Worm (Caenorhabditis elegans) whole organism, L1 larva: ENCODE measurements around the gene K07H8.11.
A peak's percentile ranks its signal among the peaks of the same experiment; 100 is the strongest.

Experiments
- F16B12.6 ChIP-seq: fragments of 150-350 bp; optimal IDR thresholded peaks from 2 replicates; lab custom pipeline; 2014; ENCODE audit warnings: missing biosample characterization, missing genetic modification characterization
- aha-1 ChIP-seq: fragments of 150-350 bp; optimal IDR thresholded peaks from 2 replicates; lab custom pipeline; 2014; ENCODE audit warnings: missing biosample characterization, missing genetic modification characterization
- aly-2 ChIP-seq: fragments of 150-350 bp; optimal IDR thresholded peaks from 2 replicates; lab custom pipeline; 2014; ENCODE audit warnings: missing biosample characterization, missing genetic modification characterization
- ceh-63 ChIP-seq: fragments of 200-800 bp; sonication (Bioruptor generic); optimal IDR thresholded peaks from 2 replicates; lab custom pipeline; 2018; ENCODE audit warnings: mild to moderate bottlenecking, missing genetic modification characterization, missing compliant biosample characterization
- ceh-8 ChIP-seq: fragments of 200-800 bp; sonication (Bioruptor generic); optimal IDR thresholded peaks from 2 replicates; lab custom pipeline; 2018; ENCODE audit warnings: mild to moderate bottlenecking, missing genetic modification characterization, moderate library complexity, missing compliant biosample characterization
- ceh-82 ChIP-seq, 3 experiments: fragments of 150-350 bp in 1 of 3; sonication (generic microtip) in 2 of 3; optimal IDR thresholded peaks; 2 replicates each; lab custom pipeline; 2014 to 2017; ENCODE audit warnings: missing biosample characterization in 3 of 3, missing genetic modification characterization in 3 of 3
- dpl-1 ChIP-seq, 3 experiments: fragments of 150-350 bp in 2 of 3; sonication (generic microtip) in 1 of 3; optimal IDR thresholded peaks; 2 replicates each; lab custom pipeline; 2014 to 2017; ENCODE audit warnings: missing biosample characterization in 3 of 3, missing genetic modification characterization in 3 of 3, missing genetic modification reagents in 3 of 3
- dsc-1 ChIP-seq: sonication (generic microtip); optimal IDR thresholded peaks from 2 replicates; lab custom pipeline; 2016; ENCODE audit warnings: mild to moderate bottlenecking, missing genetic modification characterization, missing compliant biosample characterization
- efl-1 ChIP-seq, 4 experiments: fragments of 150-350 bp; optimal IDR thresholded peaks in 3 of 4; peaks in 1 of 4; 1 replicate in 1 of 4; 2 replicates in 3 of 4; lab custom pipeline; 2014; ENCODE audit warnings: missing biosample characterization in 2 of 4, missing genetic modification characterization in 2 of 4, missing genetic modification reagents in 2 of 4
- efl-3 ChIP-seq: fragments of 200-800 bp; sonication (Bioruptor generic); optimal IDR thresholded peaks from 2 replicates; lab custom pipeline; 2018; ENCODE audit warnings: mild to moderate bottlenecking, missing genetic modification characterization, missing compliant biosample characterization
- egl-13 ChIP-seq: sonication (generic microtip); optimal IDR thresholded peaks from 2 replicates; lab custom pipeline; 2016; ENCODE audit warnings: missing genotype, missing genetic modification reagents, missing genetic modification characterization, missing compliant biosample characterization
- fos-1 ChIP-seq: fragments of 150-350 bp; optimal IDR thresholded peaks from 2 replicates; lab custom pipeline; 2014; ENCODE audit warnings: missing biosample characterization, missing genetic modification characterization
- grh-1 ChIP-seq: fragments of 200-800 bp; sonication (Bioruptor generic); IDR thresholded peaks from 2 replicates; pipeline ENCODE4 v1.3.6; 2022; ENCODE audit warnings: missing genetic modification reagents, missing genetic modification characterization, missing compliant biosample characterization
- hpl-2 ChIP-seq: fragments of 150-350 bp; optimal IDR thresholded peaks from 2 replicates; lab custom pipeline; 2014; ENCODE audit warnings: missing biosample characterization, missing genetic modification reagents, missing genetic modification characterization
- jun-1 ChIP-seq: fragments of 150-350 bp; optimal IDR thresholded peaks from 2 replicates; lab custom pipeline; 2014; ENCODE audit warnings: missing biosample characterization, missing genetic modification reagents, missing genetic modification characterization
- lin-13 ChIP-seq: fragments of 150-350 bp; optimal IDR thresholded peaks from 2 replicates; lab custom pipeline; 2014; ENCODE audit warnings: missing biosample characterization, missing genetic modification reagents, missing genetic modification characterization
- lin-15B ChIP-seq: fragments of 150-350 bp; sonication (generic microtip); optimal IDR thresholded peaks from 3 replicates; lab custom pipeline; 2014; ENCODE audit warnings: missing biosample characterization, missing genetic modification characterization
- lin-39 ChIP-seq: fragments of 150-350 bp; optimal IDR thresholded peaks from 2 replicates; lab custom pipeline; 2014; ENCODE audit warnings: missing biosample characterization, missing genetic modification reagents, missing genetic modification characterization
- lir-3 ChIP-seq: sonication (generic microtip); optimal IDR thresholded peaks from 2 replicates; lab custom pipeline; 2016; ENCODE audit warnings: mild to moderate bottlenecking, missing genetic modification characterization, moderate library complexity, missing compliant biosample characterization; ENCODE audit not compliant: poor library complexity
- mab-9 ChIP-seq: fragments of 200-800 bp; sonication (Bioruptor generic); IDR thresholded peaks from 2 replicates; pipeline ENCODE4 v1.3.6; 2022; ENCODE audit warnings: missing genetic modification reagents, missing genetic modification characterization, missing compliant biosample characterization
- nhr-19 ChIP-seq: fragments of 200-800 bp; sonication (Bioruptor generic); conservative IDR thresholded peaks from 2 replicates; pipeline ENCODE4 v1.3.6; 2022; ENCODE audit warnings: missing genetic modification characterization, missing compliant biosample characterization
- nhr-237 ChIP-seq: fragments of 150-350 bp; optimal IDR thresholded peaks from 2 replicates; lab custom pipeline; 2014; ENCODE audit warnings: missing biosample characterization, missing genetic modification characterization
- nhr-47 ChIP-seq: sonication (generic microtip); optimal IDR thresholded peaks from 2 replicates; lab custom pipeline; 2016; ENCODE audit warnings: mild to moderate bottlenecking, missing genetic modification characterization, moderate library complexity, missing compliant biosample characterization
- nhr-85 ChIP-seq: sonication (generic microtip); peaks from one replicate; lab custom pipeline; 2016; ENCODE audit warnings: missing genetic modification characterization, inconsistent platforms, missing compliant biosample characterization
- nhr-90 ChIP-seq: sonication (generic microtip); optimal IDR thresholded peaks from 2 replicates; lab custom pipeline; 2016; ENCODE audit warnings: mild to moderate bottlenecking, missing genetic modification characterization, missing compliant biosample characterization; ENCODE audit not compliant: poor library complexity
- pax-3 ChIP-seq: fragments of 200-800 bp; sonication (Bioruptor generic); optimal IDR thresholded peaks from 2 replicates; lab custom pipeline; 2018; ENCODE audit warnings: mild to moderate bottlenecking, missing genetic modification characterization, moderate library complexity, missing compliant biosample characterization
- rnt-1 ChIP-seq: sonication (generic microtip); optimal IDR thresholded peaks from 2 replicates; lab custom pipeline; 2016; ENCODE audit warnings: mild to moderate bottlenecking, missing genetic modification characterization, moderate library complexity, missing compliant biosample characterization
- skn-1 ChIP-seq: fragments of 150-350 bp; optimal IDR thresholded peaks from 2 replicates; lab custom pipeline; 2014; ENCODE audit warnings: missing biosample characterization, missing genetic modification characterization
- snpc-4 ChIP-seq: fragments of 150-350 bp; optimal IDR thresholded peaks from 2 replicates; lab custom pipeline; 2014; ENCODE audit warnings: missing biosample characterization, missing genetic modification characterization
- snu-23 ChIP-seq: sonication (generic microtip); optimal IDR thresholded peaks from 2 replicates; lab custom pipeline; 2016; ENCODE audit warnings: missing genetic modification characterization, missing compliant biosample characterization
- sox-4 ChIP-seq: sonication (generic microtip); optimal IDR thresholded peaks from 2 replicates; lab custom pipeline; 2016; ENCODE audit warnings: missing genetic modification characterization, missing compliant biosample characterization
- sup-37 ChIP-seq: fragments of 200-800 bp; sonication (Bioruptor generic); optimal IDR thresholded peaks from 2 replicates; lab custom pipeline; 2018; ENCODE audit warnings: mild to moderate bottlenecking, missing genetic modification characterization, missing compliant biosample characterization
- tbx-2 ChIP-seq: sonication (generic microtip); optimal IDR thresholded peaks from 2 replicates; lab custom pipeline; 2016; ENCODE audit warnings: missing genetic modification characterization, missing compliant biosample characterization
- unc-30 ChIP-seq: sonication (generic microtip); optimal IDR thresholded peaks from 2 replicates; lab custom pipeline; 2017; ENCODE audit warnings: missing biosample characterization, missing genetic modification characterization
- unc-62 ChIP-seq: fragments of 150-350 bp; optimal IDR thresholded peaks from 2 replicates; lab custom pipeline; 2014; ENCODE audit warnings: missing biosample characterization, missing genetic modification reagents, missing genetic modification characterization
- zag-1 ChIP-seq: fragments of 150-350 bp; optimal IDR thresholded peaks from 2 replicates; lab custom pipeline; 2014; ENCODE audit warnings: missing biosample characterization, missing genetic modification characterization
- zip-4 ChIP-seq: fragments of 200-800 bp; sonication (Bioruptor generic); optimal IDR thresholded peaks from 2 replicates; lab custom pipeline; 2018; ENCODE audit warnings: mild to moderate bottlenecking, missing genetic modification characterization, moderate library complexity, missing compliant biosample characterization
- ztf-11 ChIP-seq, 2 experiments: sonication (generic microtip); optimal IDR thresholded peaks; 2 replicates each; lab custom pipeline; 2016 to 2017; ENCODE audit warnings: missing genetic modification characterization in 2 of 2, missing biosample characterization in 1 of 2, missing compliant biosample characterization in 1 of 2

K07H8.11 gene

ce11 chrIV:8276609-8277008 is 1.5 kb upstream of the K07H8.11 start, which contains the start of gene K07H8.12:
TSS of gene K07H8.12 (minus strand) at chrIV:8276709.
- TF ChIP-seq mab-9 (GFP tag; lab: Robert Waterston, UW) (no peak), lin-13 (GFP tag; lab: Kevin White, UChicago) (no peak), zip-4 (GFP tag; lab: Kevin White, UChicago) (no peak), nhr-237 (tag; lab: Kevin White, UChicago) (no peak)

ce11 chrIV:8273334-8273733 is 1.8 kb downstream of the K07H8.11 start:
- TF ChIP-seq dsc-1 (tag; lab: Kevin White, UChicago) (no peak), nhr-85 (peak; percentile 51)

DNA sequence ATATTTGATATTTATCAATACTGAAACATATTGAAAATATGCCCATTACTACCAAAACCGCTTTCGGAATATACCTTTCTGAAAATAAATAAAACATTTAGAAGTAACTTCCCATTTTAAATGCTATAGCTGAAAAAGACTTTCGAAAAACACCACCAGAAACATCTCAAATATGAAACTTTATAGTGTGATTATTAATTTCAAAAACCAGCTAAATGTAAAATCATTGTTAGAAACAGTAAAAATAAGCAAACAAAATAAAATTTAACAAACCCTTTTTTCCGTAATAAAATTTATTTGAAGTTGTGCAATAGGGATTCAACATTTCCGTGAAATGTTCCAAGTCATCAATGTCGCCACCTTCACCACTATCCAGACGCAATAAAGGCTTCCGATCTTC is 7.1 kb downstream of the K07H8.11 start, which contains the start of the genes K07H8.5 and K07H8.8:
Gene K07H8.5 (plus strand): TSS at position 301 of the 400 bp plus-strand sequence.
Gene K07H8.8 (minus strand): TSS at position 389 of the 400 bp plus-strand sequence.
- TF ChIP-seq nhr-47 (tag; lab: Kevin White, UChicago), result no peak
- no peak for TF ChIP-seq ceh-82 (tag; optimal IDR thresholded peaks at IDR 0.05; lab: Kevin White, UChicago)
- TF ChIP-seq snpc-4 (tag; lab: Kevin White, UChicago), result no peak
- no peak for TF ChIP-seq nhr-85
- no peak for TF ChIP-seq ztf-11 (tag; optimal IDR thresholded peaks at IDR 0.05; lab: Kevin White, UChicago)
- TF ChIP-seq lin-39 (tag; lab: Kevin White, UChicago), result no peak
- TF ChIP-seq unc-62 (GFP tag; lab: Kevin White, UChicago), result no peak
- TF ChIP-seq lir-3 (tag; lab: Kevin White, UChicago), result no peak
- TF ChIP-seq egl-13 (tag; lab: Kevin White, UChicago), result no peak
- TF ChIP-seq hpl-2 (GFP tag; lab: Kevin White, UChicago), result no peak
- no peak for TF ChIP-seq unc-30 (tag; lab: Kevin White, UChicago)
- no peak for TF ChIP-seq aly-2 (tag; lab: Kevin White, UChicago)
- TF ChIP-seq nhr-90, result no peak
- no peak for TF ChIP-seq zag-1 (tag; lab: Kevin White, UChicago)
- TF ChIP-seq, all 84 proteins: peak for 0

DNA sequence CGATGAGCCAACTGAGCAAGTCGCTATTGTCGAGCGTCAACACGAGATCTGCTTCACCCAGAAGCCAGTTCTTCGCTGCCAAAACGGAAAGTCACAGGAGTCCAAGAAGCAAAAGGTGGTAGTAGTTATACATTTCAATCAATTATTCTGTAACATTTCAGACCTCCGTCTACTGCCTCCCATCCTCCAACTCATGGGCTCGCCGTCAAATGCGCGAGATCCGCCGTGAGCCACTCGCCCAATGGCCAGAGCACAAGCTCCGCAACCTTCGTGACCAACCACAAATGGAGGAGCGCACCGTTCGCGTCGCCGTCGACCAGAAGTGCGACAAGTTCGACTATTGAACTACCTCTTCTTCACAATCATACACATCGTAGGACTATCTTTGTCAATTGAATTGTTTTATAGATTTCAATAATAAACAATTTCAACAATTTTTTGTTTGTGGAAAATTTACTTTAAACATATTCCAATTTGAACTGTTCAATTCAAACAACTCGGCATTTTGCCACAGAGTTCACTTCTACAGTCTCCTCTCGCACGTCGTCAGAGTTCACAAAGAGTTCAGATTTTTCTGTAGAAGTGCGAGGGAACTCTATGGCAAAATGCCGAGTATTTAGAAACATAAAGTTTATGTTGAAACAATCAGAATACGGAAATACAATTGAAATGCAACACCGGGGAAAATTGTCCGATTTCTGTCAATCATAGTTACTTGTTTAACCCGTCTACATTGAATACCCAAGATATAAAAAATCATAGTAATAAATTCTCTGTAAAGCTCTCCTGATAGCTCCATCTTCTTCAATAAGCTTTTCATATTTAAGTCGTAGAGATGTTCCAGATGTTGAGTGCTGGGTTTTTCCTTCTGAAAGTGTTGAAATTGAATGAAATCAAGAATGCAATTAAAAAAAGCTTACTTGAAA is 8.8 kb downstream of the K07H8.11 start:
- TF ChIP-seq tbx-2 (tag; lab: Kevin White, UChicago), result no peak
- TF ChIP-seq snu-23 (GFP tag; lab: Kevin White, UChicago), result no peak
- TF ChIP-seq lin-15B (tag; lab: Kevin White, UChicago), result no peak
- no peak for TF ChIP-seq unc-62 (GFP tag; lab: Kevin White, UChicago)
- no peak for TF ChIP-seq pax-3 (tag; lab: Kevin White, UChicago)
- TF ChIP-seq, all 84 proteins: peak for 0

ce11 chrIV:8262671-8263070 is 12.5 kb downstream of the K07H8.11 start:
- no peak for TF ChIP-seq nhr-19 (GFP tag; lab: Robert Waterston, UW)
- TF ChIP-seq, all 84 proteins: peak for 0

DNA sequence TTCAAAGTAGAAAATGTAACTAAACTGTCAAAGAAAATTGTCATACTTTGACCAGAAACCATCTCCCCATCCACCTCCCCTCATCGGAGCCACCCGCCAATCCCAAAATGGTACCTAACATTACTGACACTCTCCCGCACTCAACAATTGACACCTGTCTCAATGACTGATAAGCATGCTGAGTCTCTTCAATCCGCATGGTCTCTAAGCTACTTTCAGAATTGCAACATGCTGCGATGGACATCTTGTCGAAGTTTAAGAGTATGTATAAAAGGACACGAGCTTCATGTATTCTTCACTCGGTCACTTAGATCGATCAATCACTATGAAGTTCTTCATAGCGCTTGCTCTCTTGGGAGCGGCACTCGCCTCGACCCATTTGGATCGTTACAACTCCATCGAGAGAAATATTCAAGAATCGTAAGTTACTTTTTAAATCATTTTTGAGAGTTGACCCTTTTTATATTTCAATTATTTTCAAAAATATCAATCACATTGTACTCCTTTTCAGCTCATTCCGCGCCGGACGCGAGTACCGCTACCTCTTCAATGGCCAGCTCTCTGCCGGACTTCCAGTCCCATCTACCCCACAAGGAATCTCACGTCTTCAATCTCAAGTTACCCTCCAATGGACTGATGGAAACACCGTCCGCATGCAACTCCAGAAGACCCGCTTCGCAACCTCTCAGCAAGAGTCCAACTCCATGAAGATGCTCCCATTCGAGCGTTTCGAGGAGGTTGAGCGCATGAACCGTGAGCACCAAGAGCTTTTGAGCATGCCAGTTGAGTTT is 14.1 kb downstream of the K07H8.11 start, which contains the start of gene vit-6:
Gene vit-6 (plus strand): TSS at position 310 of the 791 bp plus-strand sequence.
- no peak for TF ChIP-seq skn-1 (tag; lab: Kevin White, UChicago)
- TF ChIP-seq dpl-1 (GFP tag; optimal IDR thresholded peaks at IDR 0.05; lab: Kevin White, UChicago), result no peak
- TF ChIP-seq sox-4 (tag; lab: Kevin White, UChicago), result no peak
- no peak for TF ChIP-seq grh-1
- no peak for TF ChIP-seq sup-37 (GFP tag; lab: Kevin White, UChicago)
- no peak for TF ChIP-seq rnt-1 (tag; lab: Kevin White, UChicago)
- no peak for TF ChIP-seq fos-1
- no peak for TF ChIP-seq efl-1 (optimal IDR thresholded peaks at IDR 0.05; lab: Kevin White, UChicago)
- no peak for TF ChIP-seq efl-1 (GFP tag; optimal IDR thresholded peaks at IDR 0.05 in 1 of 2; lab: Kevin White, UChicago)
- TF ChIP-seq F16B12.6 (tag; lab: Kevin White, UChicago), result no peak
- no peak for TF ChIP-seq efl-3 (GFP tag; lab: Kevin White, UChicago)
- no peak for TF ChIP-seq ceh-8 (GFP tag; lab: Kevin White, UChicago)
- no peak for TF ChIP-seq nhr-47 (tag; lab: Kevin White, UChicago)
- no peak for TF ChIP-seq ceh-63 (GFP tag; lab: Kevin White, UChicago)
- TF ChIP-seq aha-1 (tag; lab: Kevin White, UChicago), result no peak
- TF ChIP-seq jun-1 (tag; lab: Kevin White, UChicago), result no peak
- no peak for TF ChIP-seq lin-39 (tag; lab: Kevin White, UChicago)
